Worm (Caenorhabditis elegans) whole organism, early embryonic: ENCODE data around the gene zak-1.
A peak's percentile ranks its signal among the peaks of the same experiment; 100 is the strongest.

ENCODE experiments used
- B0310.2 ChIP-seq: sonication (generic microtip); optimal IDR thresholded peaks from 2 replicates; lab custom pipeline; 2016; ENCODE audit warnings: mild to moderate bottlenecking, missing genetic modification characterization, missing compliant biosample characterization
- F13C5.2 ChIP-seq: sonication (generic microtip); optimal IDR thresholded peaks from 2 replicates; lab custom pipeline; 2017; ENCODE audit warnings: mild to moderate bottlenecking, missing genetic modification characterization, inconsistent platforms, missing compliant biosample characterization
- aly-1 ChIP-seq: sonication (generic microtip); optimal IDR thresholded peaks from 2 replicates; lab custom pipeline; 2016; ENCODE audit warnings: missing genetic modification characterization, missing compliant biosample characterization
- ama-1 ChIP-seq: fragments of 150-350 bp; optimal IDR thresholded peaks from 2 replicates; lab custom pipeline; 2014
- ceh-13 ChIP-seq: fragments of 200-800 bp; sonication (Bioruptor generic); optimal IDR thresholded peaks from 2 replicates; lab custom pipeline; 2018; ENCODE audit warnings: mild to moderate bottlenecking, missing genetic modification characterization, missing compliant biosample characterization
- ceh-36 ChIP-seq: sonication (generic microtip); optimal IDR thresholded peaks from 2 replicates; lab custom pipeline; 2016; ENCODE audit warnings: missing genetic modification characterization, inconsistent platforms, missing compliant biosample characterization
- ets-7 ChIP-seq: sonication (generic microtip); optimal IDR thresholded peaks from 2 replicates; lab custom pipeline; 2016; ENCODE audit warnings: missing genotype, missing genetic modification characterization, missing compliant biosample characterization
- flt-1 ChIP-seq: fragments of 200-800 bp; sonication (Bioruptor generic); IDR thresholded peaks from 2 replicates; pipeline ENCODE4 v1.3.6; 2022; ENCODE audit warnings: missing genetic modification characterization, missing compliant biosample characterization
- hmbx-1 ChIP-seq: sonication (generic microtip); optimal IDR thresholded peaks from 2 replicates; lab custom pipeline; 2016; ENCODE audit warnings: mild to moderate bottlenecking, missing genetic modification characterization, missing compliant biosample characterization
- hmg-4 ChIP-seq: fragments of 200-800 bp; sonication (Bioruptor generic); optimal IDR thresholded peaks from 2 replicates; lab custom pipeline; 2018; ENCODE audit warnings: mild to moderate bottlenecking, missing genetic modification characterization, missing compliant biosample characterization
- hnd-1 ChIP-seq: sonication (generic microtip); optimal IDR thresholded peaks from 2 replicates; lab custom pipeline; 2016; ENCODE audit warnings: missing genetic modification characterization, missing compliant biosample characterization
- pes-1 ChIP-seq: fragments of 200-800 bp; sonication (Bioruptor generic); IDR thresholded peaks from 2 replicates; pipeline ENCODE4 v1.3.6; 2022; ENCODE audit warnings: missing genetic modification reagents, missing genetic modification characterization, missing compliant biosample characterization
- scrt-1 ChIP-seq: fragments of 200-800 bp; sonication (Bioruptor generic); IDR thresholded peaks from 2 replicates; pipeline ENCODE4 v1.3.6; 2022; ENCODE audit warnings: missing genetic modification characterization, missing compliant biosample characterization
- sea-1 ChIP-seq: fragments of 200-800 bp; sonication (Bioruptor generic); conservative IDR thresholded peaks from 2 replicates; pipeline ENCODE4 v1.3.6; 2022; ENCODE audit warnings: missing genetic modification characterization, missing compliant biosample characterization
- tbx-11 ChIP-seq: fragments of 200-800 bp; sonication (Bioruptor generic); IDR thresholded peaks from 2 replicates; pipeline ENCODE4 v1.3.6; 2022; ENCODE audit warnings: missing genetic modification characterization, missing compliant biosample characterization
- tbx-37 ChIP-seq: fragments of 200-800 bp; sonication (Bioruptor generic); conservative IDR thresholded peaks from 2 replicates; pipeline ENCODE4 v1.3.6; 2022; ENCODE audit warnings: missing genetic modification reagents, missing genetic modification characterization, missing compliant biosample characterization
- tra-4 ChIP-seq: sonication (generic microtip); optimal IDR thresholded peaks from 2 replicates; lab custom pipeline; 2017; ENCODE audit warnings: missing genetic modification characterization, missing compliant biosample characterization

Gene zak-1

DNA sequence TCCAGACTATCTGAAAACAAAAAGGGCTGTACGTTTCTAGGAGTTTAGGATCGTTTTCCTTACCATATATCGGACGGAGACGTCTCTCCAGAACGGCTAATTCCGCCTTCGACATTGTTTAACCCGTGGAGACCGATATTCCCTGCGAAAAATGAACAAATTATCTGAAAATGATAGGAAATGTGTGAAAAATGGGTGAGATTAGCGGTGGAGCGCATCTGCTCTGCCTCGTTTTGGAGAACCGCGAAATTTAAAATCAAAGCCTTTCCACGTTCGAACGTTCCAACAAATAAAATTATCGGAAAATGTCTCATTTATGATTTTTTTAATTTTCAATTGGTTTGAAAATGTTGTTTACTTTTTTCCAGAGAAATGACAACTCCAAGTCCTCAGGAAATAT, 12.7 kb upstream of the zak-1 start, which contains the start of the genes cra-1 and kbp-1:
TSS of gene cra-1 (minus strand) at position 193 of the 400 bp plus-strand sequence.
TSS of gene kbp-1 (plus strand) at position 366 of the 400 bp plus-strand sequence.
- TF ChIP-seq sea-1 (GFP tag; lab: Robert Waterston, UW) (no peak), tbx-37 (GFP tag; lab: Robert Waterston, UW) (no peak), aly-1 (no peak), ets-7 (tag; lab: Kevin White, UChicago) (no peak), F13C5.2 (tag; lab: Kevin White, UChicago) (peak; percentile 20), ceh-13 (GFP tag; lab: Kevin White, UChicago) (no peak), ceh-36 (no peak)

DNA sequence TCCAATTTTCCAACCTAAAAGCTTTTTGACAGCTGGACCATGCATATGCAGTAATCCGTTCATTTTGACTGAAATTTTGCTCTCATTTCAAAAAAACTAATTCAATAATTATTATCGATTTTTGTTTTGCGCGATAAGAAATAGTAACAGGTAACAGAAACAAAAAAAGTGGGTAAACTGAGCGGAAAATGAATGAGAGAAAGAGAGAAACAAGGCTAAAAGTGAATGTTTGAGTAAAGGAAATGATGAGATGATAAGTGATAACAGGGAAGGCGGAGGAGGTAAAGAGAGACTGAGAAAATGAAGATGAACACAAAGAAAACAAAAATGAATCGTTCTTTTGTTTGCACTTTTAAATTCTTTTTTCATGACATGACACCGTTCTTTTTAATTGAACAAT, 7.3 kb upstream of the zak-1 start, which contains the start of gene sma-3:
TSS of gene sma-3 (minus strand) at position 68 of the 400 bp plus-strand sequence.
- no peak for TF ChIP-seq hnd-1 (tag; lab: Kevin White, UChicago)
- no peak for TF ChIP-seq scrt-1 (GFP tag; lab: Robert Waterston, UW)
- no peak for TF ChIP-seq ceh-36
- TF ChIP-seq hmg-4: no peak
- no peak for TF ChIP-seq pes-1 (GFP tag; lab: Robert Waterston, UW)
- no peak for TF ChIP-seq ama-1 (lab: Kevin White, UChicago)
- no peak for TF ChIP-seq sea-1 (GFP tag; lab: Robert Waterston, UW)
- no peak for TF ChIP-seq F13C5.2 (tag; lab: Kevin White, UChicago)
- no peak for TF ChIP-seq B0310.2 (tag; lab: Kevin White, UChicago)
- TF ChIP-seq aly-1: no peak
- no peak for TF ChIP-seq tbx-11
- TF ChIP-seq ceh-13 (GFP tag; lab: Kevin White, UChicago): no peak
- no peak for TF ChIP-seq tbx-37 (GFP tag; lab: Robert Waterston, UW)
- no peak for TF ChIP-seq tra-4
- TF ChIP-seq flt-1 (GFP tag; lab: Robert Waterston, UW): no peak
- no peak for TF ChIP-seq hmbx-1 (tag; lab: Kevin White, UChicago)

DNA sequence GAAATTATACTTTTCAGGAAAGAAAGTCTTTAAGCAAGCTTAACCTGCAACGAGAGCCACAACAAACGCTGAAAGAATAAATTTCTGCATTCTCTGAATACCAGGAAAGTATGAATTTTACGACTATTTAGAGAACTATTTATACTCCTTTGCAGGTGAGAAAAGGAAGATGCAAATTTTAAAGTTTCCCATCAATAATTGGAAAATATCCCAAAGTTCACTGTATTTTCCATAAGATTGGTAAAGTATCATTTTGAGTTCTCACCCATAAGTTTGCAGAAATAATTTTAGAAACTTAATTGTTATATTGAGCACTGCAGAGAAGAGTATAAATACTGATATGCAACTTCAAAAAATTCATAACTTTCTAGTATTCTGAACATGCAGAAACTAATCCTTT, 2.9 kb upstream of the zak-1 start, which contains the start of gene clec-158:
TSS of gene clec-158 (minus strand) at position 101 of the 400 bp plus-strand sequence.
- TF ChIP-seq B0310.2 (tag; lab: Kevin White, UChicago): no peak
- no peak for TF ChIP-seq hmbx-1 (tag; lab: Kevin White, UChicago)
- no peak for TF ChIP-seq aly-1
- no peak for TF ChIP-seq F13C5.2 (tag; lab: Kevin White, UChicago)
- TF ChIP-seq sea-1 (GFP tag; lab: Robert Waterston, UW): no peak

DNA sequence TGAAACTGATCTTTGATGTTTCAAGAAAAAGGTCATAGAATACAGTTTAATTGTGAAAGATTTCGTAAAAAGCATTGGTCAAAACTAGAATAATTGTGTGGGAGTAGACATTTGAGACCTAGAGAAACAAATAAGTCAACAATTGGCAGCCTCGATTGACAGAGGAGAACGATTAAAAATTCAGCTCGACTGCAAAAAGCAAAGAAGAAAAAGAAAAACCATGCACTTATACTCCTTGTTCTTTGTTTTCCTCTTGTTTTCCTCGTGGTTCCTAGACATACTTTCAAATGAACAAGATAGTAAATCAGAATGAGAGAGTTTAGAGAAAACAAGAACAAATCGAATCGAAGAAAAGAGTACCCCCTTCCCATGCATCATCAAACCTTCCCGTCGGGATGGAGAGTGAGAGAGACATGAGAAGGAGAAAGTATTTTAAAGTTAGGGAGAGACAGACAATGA, 810 bp upstream of the zak-1 start:
- TF ChIP-seq tra-4 (no peak), B0310.2 (tag; lab: Kevin White, UChicago) (no peak), ceh-36 (no peak), ets-7 (tag; lab: Kevin White, UChicago) (no peak), hmbx-1 (tag; lab: Kevin White, UChicago) (no peak), F13C5.2 (tag; lab: Kevin White, UChicago) (no peak), aly-1 (no peak), hmg-4 (no peak), ceh-13 (GFP tag; lab: Kevin White, UChicago) (no peak), hnd-1 (tag; lab: Kevin White, UChicago) (no peak), tbx-37 (GFP tag; lab: Robert Waterston, UW) (no peak), pes-1 (GFP tag; lab: Robert Waterston, UW) (no peak), flt-1 (GFP tag; lab: Robert Waterston, UW) (no peak), sea-1 (GFP tag; lab: Robert Waterston, UW) (no peak), scrt-1 (GFP tag; lab: Robert Waterston, UW) (no peak)

DNA sequence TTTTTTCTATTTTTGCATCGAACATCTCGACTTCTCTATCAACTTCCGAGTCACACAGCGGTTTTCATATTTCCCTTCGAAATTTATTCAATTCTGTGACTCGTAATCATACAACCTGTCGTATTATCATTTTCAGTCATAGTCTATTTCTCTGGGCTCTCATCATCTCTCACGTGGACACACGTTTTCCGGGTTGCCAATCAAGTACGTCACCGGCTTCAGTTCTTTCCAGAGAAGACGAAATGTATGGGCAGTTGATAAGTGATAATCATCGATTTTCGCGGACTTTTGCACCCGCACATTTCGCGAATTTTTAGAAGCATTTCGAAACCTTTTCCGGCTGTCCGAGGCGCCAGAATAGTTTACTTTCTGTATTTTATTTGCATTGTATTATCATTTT, 6.4 kb downstream of the zak-1 start, which contains the start of gene srv-1:
TSS of gene srv-1 (plus strand) at position 131 of the 400 bp plus-strand sequence.
- TF ChIP-seq F13C5.2 (tag; lab: Kevin White, UChicago): no peak

DNA sequence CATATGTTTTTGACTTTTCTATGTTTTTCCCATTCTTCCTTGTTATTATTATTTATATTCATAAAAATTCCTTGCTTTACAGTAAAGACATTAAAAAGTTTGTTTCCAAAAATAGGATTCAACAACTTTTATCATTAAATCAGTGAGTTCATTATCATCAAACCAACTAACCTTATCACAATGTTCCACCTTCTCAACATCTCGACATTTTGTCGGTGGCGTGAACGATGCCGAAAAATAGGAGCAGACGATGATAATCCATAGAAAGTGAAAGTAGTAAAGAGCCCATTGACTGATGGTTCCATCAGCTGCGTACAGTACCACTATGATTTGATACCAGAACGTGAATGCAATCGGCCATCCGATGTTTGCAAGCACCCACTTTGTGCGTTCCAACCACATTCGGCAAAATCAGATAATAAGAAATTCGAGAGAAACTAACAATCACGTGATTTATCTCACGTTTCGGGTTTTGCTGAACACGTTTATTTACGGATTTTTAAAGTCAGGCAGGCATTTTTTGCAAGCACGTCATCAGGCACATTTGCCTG, 7.9 kb downstream of the zak-1 start, which contains the start of gene dhhc-5:
TSS of gene dhhc-5 (minus strand) at position 406 of the 551 bp plus-strand sequence.
- no peak for TF ChIP-seq sea-1 (GFP tag; lab: Robert Waterston, UW)
- TF ChIP-seq flt-1 (GFP tag; lab: Robert Waterston, UW): no peak
- TF ChIP-seq hnd-1 (tag; lab: Kevin White, UChicago): no peak
- no peak for TF ChIP-seq hmbx-1 (tag; lab: Kevin White, UChicago)
- no peak for TF ChIP-seq aly-1
- TF ChIP-seq ceh-13 (GFP tag; lab: Kevin White, UChicago): no peak
- no peak for TF ChIP-seq ceh-36
- TF ChIP-seq hmg-4: no peak
- TF ChIP-seq B0310.2 (tag; lab: Kevin White, UChicago): no peak
- TF ChIP-seq tbx-11: no peak
- TF ChIP-seq pes-1 (GFP tag; lab: Robert Waterston, UW): no peak
- no peak for TF ChIP-seq scrt-1 (GFP tag; lab: Robert Waterston, UW)
- TF ChIP-seq ama-1 (lab: Kevin White, UChicago): no peak
- no peak for TF ChIP-seq F13C5.2 (tag; lab: Kevin White, UChicago)
- no peak for TF ChIP-seq ets-7 (tag; lab: Kevin White, UChicago)
- TF ChIP-seq tbx-37 (GFP tag; lab: Robert Waterston, UW): no peak
- no peak for TF ChIP-seq tra-4

DNA sequence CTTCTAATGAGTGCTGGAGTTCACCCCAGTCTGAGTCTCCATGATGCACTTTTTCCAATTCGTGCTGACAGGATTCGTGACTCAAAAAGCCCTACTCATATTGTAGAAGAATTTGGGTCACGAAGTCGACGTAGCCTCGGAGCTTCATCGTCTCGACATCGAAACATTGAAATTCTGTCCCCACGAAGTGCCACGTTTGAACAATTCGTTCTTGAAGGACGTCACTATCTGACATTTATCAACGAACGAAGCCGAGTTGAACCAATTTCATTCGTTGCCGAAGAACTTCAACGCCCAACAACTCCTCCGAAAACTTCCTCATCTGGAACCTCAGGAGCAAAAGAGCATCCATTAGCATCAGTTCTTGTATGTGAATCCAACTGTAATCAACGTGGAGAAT, 17.5 kb downstream of the zak-1 start:
- no peak for TF ChIP-seq pes-1 (GFP tag; lab: Robert Waterston, UW)
- TF ChIP-seq ceh-13 (GFP tag; lab: Kevin White, UChicago): no peak
- no peak for TF ChIP-seq tbx-11
- no peak for TF ChIP-seq tra-4
- TF ChIP-seq aly-1: no peak
- TF ChIP-seq sea-1 (GFP tag; lab: Robert Waterston, UW): no peak
- no peak for TF ChIP-seq hmg-4
- no peak for TF ChIP-seq scrt-1 (GFP tag; lab: Robert Waterston, UW)
